Worm (Caenorhabditis elegans) whole organism, young adult: ENCODE data around the gene lmbr-1.

ENCODE experiments used
- Y53G8AR.9 ChIP-seq: fragments of 200-800 bp; sonication (Bioruptor generic); conservative IDR thresholded peaks from 2 replicates; pipeline ENCODE4 v1.3.6; 2022; ENCODE audit warnings: missing genetic modification reagents, missing genetic modification characterization, missing compliant biosample characterization
- aptf-3 ChIP-seq: fragments of 200-800 bp; sonication (Bioruptor generic); IDR thresholded peaks from 2 replicates; pipeline ENCODE4 v1.3.6; 2022; ENCODE audit warnings: missing genetic modification characterization, missing compliant biosample characterization

- TF ChIP-seq Y53G8AR.9 (GFP tag; lab: Robert Waterston, UW) (no peak), aptf-3 (no peak)
These were observed 2.9 kb downstream of the lmbr-1 start, which contains the start of gene met-2 for ce11 chrIII:8375000-8375399.
